Fruit fly (Drosophila melanogaster): ENCODE results near the gene RpL34a.

RpL34a gene

DNA sequence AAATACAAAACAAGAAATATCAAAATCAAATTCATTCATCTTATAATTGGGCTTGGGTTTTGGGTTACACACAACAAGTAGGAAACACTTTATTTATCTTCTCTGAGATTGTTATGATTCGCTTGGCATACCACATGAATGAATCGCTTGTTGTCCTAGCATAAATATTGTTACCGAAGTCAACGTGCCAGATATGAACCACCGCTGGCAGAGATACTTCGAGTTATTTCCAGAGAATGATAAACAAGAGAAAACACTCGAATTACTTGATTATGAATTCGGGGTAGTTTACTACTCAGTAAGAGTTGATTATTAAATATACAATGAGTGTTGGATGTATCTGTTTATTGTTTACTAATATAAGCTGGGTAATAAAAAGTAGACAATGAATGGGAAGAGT lies 47.5 kb downstream of the RpL34a start (continued):
- TF ChIP-seq Atf-2 (GFP tag; optimal IDR thresholded peaks at IDR 0.05) (no peak), prd (optimal IDR thresholded peaks at IDR 0.05) (no peak), prd (GFP tag; IDR thresholded peaks at IDR 0.05) (no peak), CG17328 (GFP tag; IDR thresholded peaks at IDR 0.05) (no peak), CG1024 (GFP tag; IDR thresholded peaks at IDR 0.05) (no peak), CG11695 (GFP tag; IDR thresholded peaks at IDR 0.05) (0 out of 3 replicates have a peak, but pooled peaks have one; percentile 17), CG2202 (tag; optimal IDR thresholded peaks at IDR 0.05) (peak; percentile 75), CG14710 (tag; optimal IDR thresholded peaks at IDR 0.05) (peak; percentile 58), org-1 (GFP tag; optimal IDR thresholded peaks at IDR 0.05) (no peak), sens (GFP tag) (peak; percentile 75), CG3065 (GFP tag; optimal IDR thresholded peaks at IDR 0.05) (no peak), CG11398 (GFP tag; optimal IDR thresholded peaks at IDR 0.05) (peak; percentile 44), ac (GFP tag; optimal IDR thresholded peaks at IDR 0.05) (peak; percentile 72), lab (GFP tag; optimal IDR thresholded peaks at IDR 0.05) (peak; percentile 30), CG12236 (GFP tag; optimal IDR thresholded peaks at IDR 0.05) (peak; percentile 44), vfl (GFP tag; optimal IDR thresholded peaks at IDR 0.05) (no peak), pros (GFP tag; optimal IDR thresholded peaks at IDR 0.05) (peak; percentile 24), CG7987 (GFP tag; optimal IDR thresholded peaks at IDR 0.05) (peak; percentile 65), Hey (tag; optimal IDR thresholded peaks at IDR 0.05) (peak; percentile 31), pzg (GFP tag; optimal IDR thresholded peaks at IDR 0.05) (no peak), CG8924 (tag; optimal IDR thresholded peaks at IDR 0.05) (peak; percentile 61), row (GFP tag; IDR thresholded peaks at IDR 0.05) (no peak), Dfd (GFP tag; optimal IDR thresholded peaks at IDR 0.05) (no peak), tgo (GFP tag; IDR thresholded peaks at IDR 0.05) (no peak), Vsx1 (GFP tag; optimal IDR thresholded peaks at IDR 0.05) (peak; percentile 49), ATbp (GFP tag; optimal IDR thresholded peaks at IDR 0.05) (peak; percentile 65), pfk (GFP tag; optimal IDR thresholded peaks at IDR 0.05) (peak; percentile 54), Spps (tag; optimal IDR thresholded peaks at IDR 0.05) (peak; percentile 42), shn (GFP tag; optimal IDR thresholded peaks at IDR 0.05) (no peak), CG18599 (GFP tag; optimal IDR thresholded peaks at IDR 0.05) (peak; percentile 23), B-H1 (GFP tag; IDR thresholded peaks at IDR 0.05) (no peak), maf-S (GFP tag; optimal IDR thresholded peaks at IDR 0.05) (no peak), CoRest (tag; optimal IDR thresholded peaks at IDR 0.05) (peak; percentile 17), Sry-β (GFP tag; optimal IDR thresholded peaks at IDR 0.05) (peak; percentile 9), fd64A (GFP tag; optimal IDR thresholded peaks at IDR 0.05) (peak; percentile 64), oc (tag; optimal IDR thresholded peaks at IDR 0.05) (peak; percentile 50), CG33213 (GFP tag; optimal IDR thresholded peaks at IDR 0.05) (peak; percentile 32), CG6813 (GFP tag; optimal IDR thresholded peaks at IDR 0.05) (peak; percentile 66), lola (GFP tag; optimal IDR thresholded peaks at IDR 0.05) (peak in 1 of 3 experiments; percentile 30), CG7786 (GFP tag; optimal IDR thresholded peaks at IDR 0.05) (no peak), CG2116 (GFP tag; optimal IDR thresholded peaks at IDR 0.05) (peak; percentile 1), z (GFP tag; IDR thresholded peaks at IDR 0.05) (peak; percentile 73), bowl (GFP tag; IDR thresholded peaks at IDR 0.05) (no peak), chm (GFP tag; IDR thresholded peaks at IDR 0.05) (peak; percentile 63; the same call in 1 of the 2 replicates), CG17385 (GFP tag; optimal IDR thresholded peaks at IDR 0.05) (peak; percentile 49), trh (GFP tag; optimal IDR thresholded peaks at IDR 0.05) (no peak), CG9727 (GFP tag; optimal IDR thresholded peaks at IDR 0.05) (peak; percentile 54), CG13424 (tag; optimal IDR thresholded peaks at IDR 0.05) (peak; percentile 26), ci (GFP tag; IDR thresholded peaks at IDR 0.05) (peak; percentile 69; the same call in 2 of the 3 replicates), Asciz (GFP tag; optimal IDR thresholded peaks at IDR 0.05) (peak; percentile 44), ind (GFP tag; optimal IDR thresholded peaks at IDR 0.05) (no peak)
